Fruit fly (Drosophila melanogaster): ENCODE measurements around the gene corto.

DNA sequence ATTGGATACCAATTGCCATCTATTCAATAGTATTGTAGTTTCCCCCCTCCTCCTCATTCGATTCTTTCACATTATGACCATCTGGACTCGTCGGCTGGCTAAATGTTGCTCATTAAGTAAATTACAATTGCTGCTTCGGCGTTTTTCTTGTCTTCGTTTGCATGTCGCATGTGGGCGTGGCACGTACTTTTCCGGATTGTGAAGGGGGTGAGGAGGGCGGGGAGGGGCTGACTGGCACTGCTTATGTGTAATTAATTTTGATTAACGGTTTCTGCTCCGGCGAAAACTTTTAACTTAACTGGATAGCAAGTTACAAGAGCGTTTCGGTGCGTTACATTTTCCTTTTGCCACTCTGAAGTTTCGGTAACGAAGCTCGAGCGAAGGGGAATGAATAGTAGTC lies 28.6 kb upstream of the corto start:
- TF ChIP-seq CG8478 (optimal IDR thresholded peaks at IDR 0.05), result no peak
- TF ChIP-seq CTCF (optimal IDR thresholded peaks at IDR 0.05), result no peak
